Worm (Caenorhabditis elegans) whole organism, early embryonic: ENCODE measurements around the gene C50D2.6.

ENCODE experiments used
- F13C5.2 ChIP-seq: sonication (generic microtip); optimal IDR thresholded peaks from 2 replicates; lab custom pipeline; 2017; ENCODE audit warnings: mild to moderate bottlenecking, missing genetic modification characterization, inconsistent platforms, missing compliant biosample characterization
- ama-1 ChIP-seq: fragments of 150-350 bp; optimal IDR thresholded peaks from 2 replicates; lab custom pipeline; 2014
- hnd-1 ChIP-seq: sonication (generic microtip); optimal IDR thresholded peaks from 2 replicates; lab custom pipeline; 2016; ENCODE audit warnings: missing genetic modification characterization, missing compliant biosample characterization
- pes-1 ChIP-seq: fragments of 200-800 bp; sonication (Bioruptor generic); IDR thresholded peaks from 2 replicates; pipeline ENCODE4 v1.3.6; 2022; ENCODE audit warnings: missing genetic modification reagents, missing genetic modification characterization, missing compliant biosample characterization

ce11 chrII:128929-129328 lies 44.7 kb downstream of the C50D2.6 start, which contains the start of gene srd-3:
- TF ChIP-seq F13C5.2 (tag; lab: Kevin White, UChicago) (no peak), pes-1 (GFP tag; lab: Robert Waterston, UW) (no peak), ama-1 (lab: Kevin White, UChicago) (no peak), hnd-1 (tag; lab: Kevin White, UChicago) (no peak)
